Worm (Caenorhabditis elegans) whole organism, L4 larva: ENCODE results near the gene F40E10.5.

Experiments used
- F10B5.3 ChIP-seq: sonication (generic microtip); optimal IDR thresholded peaks from 2 replicates; lab custom pipeline; 2016; ENCODE audit warnings: mild to moderate bottlenecking, missing genetic modification characterization, missing compliant biosample characterization
- R02D3.7 ChIP-seq: fragments of 150-350 bp; sonication (generic microtip); optimal IDR thresholded peaks from 3 replicates; lab custom pipeline; 2014; ENCODE audit warnings: missing biosample characterization, missing genetic modification characterization
- Y5F2A.4 ChIP-seq: fragments of 200-800 bp; sonication (Bioruptor generic); optimal IDR thresholded peaks from 2 replicates; lab custom pipeline; 2018; ENCODE audit warnings: mild to moderate bottlenecking, missing genetic modification characterization, missing compliant biosample characterization
- aha-1 ChIP-seq: fragments of 150-350 bp; peaks from one replicate; lab custom pipeline; 2014; ENCODE audit warnings: missing biosample characterization, missing genetic modification characterization
- attf-4 ChIP-seq: sonication (generic microtip); optimal IDR thresholded peaks from 3 replicates; lab custom pipeline; 2017; ENCODE audit warnings: missing biosample characterization, missing genetic modification characterization
- ceh-28 ChIP-seq: fragments of 150-350 bp; optimal IDR thresholded peaks from 2 replicates; lab custom pipeline; 2014; ENCODE audit warnings: missing biosample characterization, missing genetic modification reagents, missing genetic modification characterization
- ceh-44 ChIP-seq: fragments of 200-800 bp; sonication (Bioruptor generic); IDR thresholded peaks from 2 replicates; pipeline ENCODE4 v1.3.6; 2022; ENCODE audit warnings: missing genetic modification reagents, missing genetic modification characterization, missing compliant biosample characterization
- ctbp-1 ChIP-seq: fragments of 200-800 bp; sonication (Bioruptor generic); IDR thresholded peaks from 2 replicates; pipeline ENCODE4 v1.3.6; 2022; ENCODE audit warnings: missing genetic modification reagents, missing genetic modification characterization, missing compliant biosample characterization
- daf-12 ChIP-seq: fragments of 150-350 bp; optimal IDR thresholded peaks from 2 replicates; lab custom pipeline; 2014; ENCODE audit warnings: missing biosample characterization, missing genetic modification reagents, missing genetic modification characterization
- daf-16 ChIP-seq, 3 experiments: sonication (generic microtip); optimal IDR thresholded peaks; 2 replicates each; lab custom pipeline; 2016 to 2017; ENCODE audit warnings: missing genetic modification characterization in 3 of 3, missing genetic modification reagents in 3 of 3, mild to moderate bottlenecking in 2 of 3, missing compliant biosample characterization in 2 of 3, missing biosample characterization in 1 of 3, moderate library complexity in 1 of 3
- daf-19 ChIP-seq: fragments of 200-800 bp; sonication (Bioruptor generic); conservative IDR thresholded peaks from 2 replicates; pipeline ENCODE4 v1.3.6; 2022; ENCODE audit warnings: missing genetic modification characterization, missing compliant biosample characterization
- dmd-9 ChIP-seq: fragments of 200-800 bp; sonication (Bioruptor generic); IDR thresholded peaks from 2 replicates; pipeline ENCODE4 v1.3.6; 2022; ENCODE audit warnings: missing genetic modification reagents, missing genetic modification characterization, missing compliant biosample characterization
- dpl-1 ChIP-seq: fragments of 150-350 bp; optimal IDR thresholded peaks from 2 replicates; lab custom pipeline; 2014; ENCODE audit warnings: missing biosample characterization, missing genetic modification reagents, missing genetic modification characterization
- egl-43 ChIP-seq: fragments of 200-800 bp; sonication (Bioruptor generic); IDR thresholded peaks from 2 replicates; pipeline ENCODE4 v1.3.6; 2022; ENCODE audit warnings: missing genetic modification reagents, missing genetic modification characterization, missing compliant biosample characterization
- hif-1 ChIP-seq, 2 experiments: sonication (generic microtip); optimal IDR thresholded peaks; 2 replicates each; lab custom pipeline; 2016 to 2017; ENCODE audit warnings: missing compliant biosample characterization in 2 of 2, missing genetic modification characterization in 2 of 2, missing genetic modification reagents in 2 of 2, missing genotype in 2 of 2, mild to moderate bottlenecking in 1 of 2
- hlh-11 ChIP-seq: fragments of 200-800 bp; sonication (Bioruptor generic); optimal IDR thresholded peaks from 2 replicates; lab custom pipeline; 2018; ENCODE audit warnings: mild to moderate bottlenecking, missing genetic modification characterization, missing compliant biosample characterization
- lin-1 ChIP-seq: fragments of 200-800 bp; sonication (Bioruptor generic); IDR thresholded peaks from 2 replicates; pipeline ENCODE4 v1.3.6; 2022; ENCODE audit warnings: missing genetic modification reagents, missing genetic modification characterization, missing compliant biosample characterization
- lin-13 ChIP-seq: fragments of 150-350 bp; optimal IDR thresholded peaks from 2 replicates; lab custom pipeline; 2014; ENCODE audit warnings: missing biosample characterization, missing genetic modification reagents, missing genetic modification characterization
- lin-39 ChIP-seq: fragments of 150-350 bp; optimal IDR thresholded peaks from 2 replicates; lab custom pipeline; 2014; ENCODE audit warnings: missing biosample characterization, missing genetic modification reagents, missing genetic modification characterization
- lir-3 ChIP-seq: sonication (generic microtip); optimal IDR thresholded peaks from 2 replicates; lab custom pipeline; 2016; ENCODE audit warnings: mild to moderate bottlenecking, missing genetic modification characterization, missing compliant biosample characterization
- nhr-102 ChIP-seq: sonication (generic microtip); optimal IDR thresholded peaks from 2 replicates; lab custom pipeline; 2016; ENCODE audit warnings: mild to moderate bottlenecking, missing genetic modification characterization, moderate library complexity, missing compliant biosample characterization
- nhr-11 ChIP-seq: fragments of 150-350 bp; optimal IDR thresholded peaks from 2 replicates; lab custom pipeline; 2014; ENCODE audit warnings: missing biosample characterization, missing genetic modification characterization
- nhr-28 ChIP-seq: fragments of 150-350 bp; optimal IDR thresholded peaks from 2 replicates; lab custom pipeline; 2014; ENCODE audit warnings: missing biosample characterization, missing genetic modification characterization
- nhr-48 ChIP-seq: sonication (generic microtip); optimal IDR thresholded peaks from 2 replicates; lab custom pipeline; 2016; ENCODE audit warnings: mild to moderate bottlenecking, missing genetic modification characterization, missing compliant biosample characterization
- nhr-76 ChIP-seq: fragments of 150-350 bp; optimal IDR thresholded peaks from 2 replicates; lab custom pipeline; 2014; ENCODE audit warnings: missing biosample characterization, missing genetic modification characterization
- pqm-1 ChIP-seq: sonication (generic microtip); optimal IDR thresholded peaks from 2 replicates; lab custom pipeline; 2017; ENCODE audit warnings: missing biosample characterization, missing genetic modification characterization
- sdz-12 ChIP-seq: fragments of 200-800 bp; sonication (Bioruptor generic); optimal IDR thresholded peaks from 2 replicates; lab custom pipeline; 2018; ENCODE audit warnings: mild to moderate bottlenecking, missing genetic modification characterization, missing compliant biosample characterization
- snpc-1.2 ChIP-seq: fragments of 200-800 bp; sonication (Bioruptor generic); IDR thresholded peaks from 2 replicates; pipeline ENCODE4 v1.3.6; 2022; ENCODE audit warnings: missing genetic modification reagents, missing genetic modification characterization, missing compliant biosample characterization
- spr-3 ChIP-seq: fragments of 200-800 bp; sonication (Bioruptor generic); optimal IDR thresholded peaks from 2 replicates; lab custom pipeline; 2018; ENCODE audit warnings: mild to moderate bottlenecking, missing genetic modification characterization, missing compliant biosample characterization
- unc-130 ChIP-seq: sonication (generic microtip); optimal IDR thresholded peaks from 2 replicates; lab custom pipeline; 2016; ENCODE audit warnings: missing genetic modification reagents, missing genetic modification characterization, missing compliant biosample characterization
- unc-62 ChIP-seq, 3 experiments: fragments of 150-350 bp in 1 of 3; sonication (generic microtip); optimal IDR thresholded peaks in 2 of 3; peaks in 1 of 3; 1 replicate in 1 of 3; 2 replicates in 2 of 3; lab custom pipeline; 2014 to 2017; ENCODE audit warnings: missing biosample characterization in 3 of 3, missing genetic modification characterization in 3 of 3, missing genetic modification reagents in 3 of 3, missing genotype in 1 of 3
- zag-1 ChIP-seq: fragments of 150-350 bp; optimal IDR thresholded peaks from 2 replicates; lab custom pipeline; 2014; ENCODE audit warnings: missing biosample characterization, missing genetic modification characterization
- zfp-2 ChIP-seq: sonication (generic microtip); optimal IDR thresholded peaks from 2 replicates; lab custom pipeline; 2016; ENCODE audit warnings: mild to moderate bottlenecking, missing genetic modification characterization, missing compliant biosample characterization
- zip-11 ChIP-seq: fragments of 200-800 bp; sonication (Bioruptor generic); IDR thresholded peaks from 2 replicates; pipeline ENCODE4 v1.3.6; 2022; ENCODE audit warnings: missing genetic modification characterization, missing compliant biosample characterization
- ztf-11 ChIP-seq: fragments of 150-350 bp; optimal IDR thresholded peaks from 2 replicates; lab custom pipeline; 2014; ENCODE audit warnings: missing biosample characterization, missing genetic modification characterization

Gene F40E10.5

DNA sequence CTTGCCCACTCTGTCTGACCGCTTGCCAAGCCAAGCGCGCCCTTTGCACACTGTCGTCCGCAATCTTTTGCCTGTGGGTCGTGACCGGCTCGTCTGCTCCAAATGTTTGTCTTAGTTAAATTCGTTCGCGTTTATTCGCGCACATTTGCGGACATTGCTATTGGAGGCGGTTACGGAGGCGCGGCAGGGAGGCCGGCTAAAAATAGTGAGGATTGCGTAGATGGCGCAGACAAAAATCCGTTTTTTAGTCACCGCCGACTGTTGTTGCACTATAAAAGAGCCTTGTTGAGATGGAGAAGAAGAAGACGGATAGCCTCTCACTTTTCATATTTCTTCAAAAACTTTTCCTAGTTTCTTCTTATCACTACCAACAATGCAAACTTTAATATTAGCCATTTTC is at the start of gene F40E10.5:
Gene F40E10.5, plus strand, starts transcription at position 301 of the 400 bp plus-strand sequence.
- TF ChIP-seq egl-43 (GFP tag; lab: Robert Waterston, UW) = 0 out of 2 replicates have a peak, but pooled peaks have one; percentile 32
- TF ChIP-seq aha-1 = peak; percentile 38
- no peak for TF ChIP-seq hif-1 (tag; optimal IDR thresholded peaks at IDR 0.05; lab: Kevin White, UChicago)

DNA sequence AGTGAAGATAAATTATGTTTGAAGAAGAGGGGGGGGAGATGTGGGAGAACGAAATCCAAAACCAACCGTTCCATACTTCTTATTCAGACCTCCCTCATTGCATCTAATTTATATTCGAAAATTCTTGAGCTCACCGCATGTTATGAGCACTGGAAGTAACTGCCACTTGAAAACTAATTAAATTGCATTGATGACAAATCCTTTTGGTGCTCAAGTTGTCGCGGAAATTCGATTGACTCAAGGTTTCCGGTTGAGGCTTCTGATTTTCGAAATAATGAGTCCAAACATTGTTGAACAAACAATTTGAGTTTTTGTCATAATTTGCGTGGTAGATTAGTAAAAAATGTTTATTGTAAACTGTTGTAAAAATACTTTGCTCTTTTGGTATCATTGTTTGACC is 49.5 kb upstream of the F40E10.5 start:
- TF ChIP-seq spr-3 (GFP tag; lab: Kevin White, UChicago) (no peak), unc-62 (GFP tag; optimal IDR thresholded peaks at IDR 0.05 in 1 of 2; lab: Kevin White, UChicago) (peak in 1 of 2 experiments; percentile 8), unc-62 (tag; optimal IDR thresholded peaks at IDR 0.05; lab: Kevin White, UChicago) (no peak)

DNA sequence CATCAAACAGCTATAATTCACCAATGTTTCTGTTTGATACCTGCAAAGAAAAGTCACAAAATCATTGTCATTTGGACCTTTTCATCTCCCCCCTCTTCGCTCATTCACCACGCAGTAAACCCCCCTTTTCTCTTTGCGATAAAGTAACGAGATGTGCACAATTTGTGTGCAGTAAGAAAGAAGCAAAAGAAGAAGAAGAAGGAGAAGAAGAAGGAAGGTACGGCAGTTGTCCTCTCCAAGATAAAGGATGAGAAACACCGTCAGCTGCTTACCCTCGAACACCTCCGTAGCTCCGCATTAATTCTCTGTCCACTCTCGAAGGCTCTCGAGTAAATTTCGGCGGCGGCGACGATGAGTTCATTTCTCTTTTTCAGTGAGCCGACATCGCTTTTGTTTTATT is 48.1 kb upstream of the F40E10.5 start:
- TF ChIP-seq aha-1 (peak; percentile 30), hlh-11 (tag; lab: Kevin White, UChicago) (peak; percentile 17), daf-16 (GFP tag; optimal IDR thresholded peaks at IDR 0.05; lab: Kevin White, UChicago) (peak in 1 of 2 experiments; percentile 25), daf-16 (tag; optimal IDR thresholded peaks at IDR 0.05; lab: Kevin White, UChicago) (no peak), nhr-11 (tag; lab: Kevin White, UChicago) (peak; percentile 45), unc-130 (GFP tag; lab: Kevin White, UChicago) (no peak)
- TF ChIP-seq, all 104 proteins: peak for 4

DNA sequence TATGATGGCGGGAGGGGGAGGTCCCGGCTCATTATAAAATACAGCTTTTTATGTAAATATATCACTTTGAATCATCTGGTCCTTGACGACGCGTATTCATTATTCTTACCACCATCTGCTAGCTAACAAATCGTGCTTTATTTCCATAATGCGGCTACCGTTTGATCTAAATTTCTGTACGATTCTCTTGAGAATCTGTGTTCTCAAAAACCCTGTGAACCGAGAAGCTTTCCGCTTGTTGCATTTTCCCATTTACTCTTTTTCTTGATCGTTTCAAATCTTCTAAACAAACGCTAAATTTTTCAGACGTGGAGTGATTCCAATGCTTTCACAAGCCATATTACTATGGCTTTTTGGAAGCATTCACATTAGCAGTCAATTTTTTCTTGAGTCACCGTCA is 46.9 kb upstream of the F40E10.5 start, which contains the start of gene syg-2:
Gene syg-2, plus strand, starts transcription at position 301 of the 400 bp plus-strand sequence.
- TF ChIP-seq unc-62 (GFP tag; optimal IDR thresholded peaks at IDR 0.05 in 1 of 2; lab: Kevin White, UChicago) = peak in 1 of 2 experiments; percentile 89
- no peak for TF ChIP-seq unc-62 (tag; optimal IDR thresholded peaks at IDR 0.05; lab: Kevin White, UChicago)
- TF ChIP-seq zfp-2 = no peak

DNA sequence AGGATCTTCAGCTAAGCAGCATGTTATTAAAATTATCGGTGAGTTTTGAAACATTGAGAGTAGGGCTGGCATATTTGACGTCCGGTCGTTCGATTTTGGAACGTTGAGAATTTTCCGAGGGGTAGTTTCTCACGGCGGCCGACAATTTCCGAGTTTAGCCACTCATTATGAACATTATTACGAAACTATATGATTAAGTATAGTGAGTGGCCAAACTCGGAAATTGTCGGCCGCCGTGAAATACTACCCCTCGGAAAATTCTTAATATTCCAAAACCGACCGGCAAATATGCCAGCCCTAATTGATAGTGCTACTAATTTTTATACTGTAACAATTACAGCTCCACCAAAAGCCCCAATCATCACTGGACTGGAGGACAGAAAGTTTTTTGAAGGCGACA is 44.1 kb upstream of the F40E10.5 start:
- TF ChIP-seq Y5F2A.4 (no peak), nhr-48 (no peak), zip-11 (GFP tag; lab: Robert Waterston, UW) (no peak), sdz-12 (GFP tag; lab: Kevin White, UChicago) (no peak), ceh-28 (tag; lab: Kevin White, UChicago) (no peak), aha-1 (no peak), lin-39 (no peak), ztf-11 (no peak), nhr-28 (tag; lab: Kevin White, UChicago) (no peak), R02D3.7 (tag; lab: Kevin White, UChicago) (no peak), attf-4 (tag; lab: Kevin White, UChicago) (no peak), nhr-76 (tag; lab: Kevin White, UChicago) (no peak)

DNA sequence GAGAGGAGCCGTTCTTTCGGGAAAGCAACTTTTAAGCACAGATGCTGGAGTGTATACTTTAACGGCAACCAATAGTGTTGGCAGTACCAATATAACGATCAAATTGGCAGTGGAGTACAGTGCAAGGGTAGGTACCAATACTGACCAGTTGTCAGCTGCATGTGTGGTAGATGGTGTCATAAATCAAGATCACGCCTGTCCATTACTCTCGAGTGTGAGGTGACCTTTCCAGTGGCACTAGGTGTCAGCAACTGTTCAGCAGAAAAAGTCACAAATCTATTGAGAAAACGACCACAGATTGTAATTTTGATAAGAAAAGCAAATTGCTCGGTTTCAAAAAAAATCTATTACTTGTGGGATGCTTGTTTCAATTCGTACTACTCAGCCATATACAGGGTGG is 42.1 kb upstream of the F40E10.5 start:
- TF ChIP-seq dpl-1 (GFP tag; lab: Kevin White, UChicago) = no peak
- no peak for TF ChIP-seq lin-13 (GFP tag; lab: Kevin White, UChicago)
- TF ChIP-seq daf-16 (GFP tag; optimal IDR thresholded peaks at IDR 0.05; lab: Kevin White, UChicago) = no peak
- TF ChIP-seq daf-16 (tag; optimal IDR thresholded peaks at IDR 0.05; lab: Kevin White, UChicago) = no peak
- no peak for TF ChIP-seq hlh-11 (tag; lab: Kevin White, UChicago)
- TF ChIP-seq nhr-102 = no peak
- no peak for TF ChIP-seq egl-43 (GFP tag; lab: Robert Waterston, UW)
- TF ChIP-seq daf-19 (GFP tag; lab: Robert Waterston, UW) = no peak
- TF ChIP-seq hif-1 (tag; optimal IDR thresholded peaks at IDR 0.05; lab: Kevin White, UChicago) = no peak
- no peak for TF ChIP-seq snpc-1.2 (GFP tag; lab: Robert Waterston, UW)
- no peak for TF ChIP-seq pqm-1 (tag; lab: Kevin White, UChicago)
- TF ChIP-seq daf-12 = no peak

DNA sequence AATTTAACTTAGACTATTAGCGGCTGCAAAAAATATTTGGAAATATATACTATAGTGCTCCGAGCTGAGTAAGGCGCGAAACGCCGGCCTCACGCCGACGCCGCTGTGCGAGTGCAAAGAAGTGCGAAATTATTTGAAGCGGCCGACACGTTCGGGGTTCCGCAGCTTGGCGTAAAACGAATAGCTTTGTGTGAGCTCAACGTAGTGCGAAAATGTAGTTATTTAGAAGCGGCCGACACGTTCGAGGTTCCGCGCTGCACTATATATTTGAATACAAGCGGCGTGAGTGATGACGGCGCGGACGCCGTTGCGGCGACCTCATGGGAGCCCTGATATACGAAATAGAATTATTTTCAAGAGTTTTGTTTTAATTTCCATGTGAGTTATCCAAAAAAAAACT is 39.7 kb upstream of the F40E10.5 start:
- TF ChIP-seq ctbp-1 (GFP tag; lab: Robert Waterston, UW) (no peak), ceh-44 (no peak), zag-1 (no peak), lin-1 (GFP tag; lab: Robert Waterston, UW) (no peak), zip-11 (GFP tag; lab: Robert Waterston, UW) (no peak), lir-3 (no peak), F10B5.3 (no peak), Y5F2A.4 (no peak), spr-3 (GFP tag; lab: Kevin White, UChicago) (no peak), unc-62 (GFP tag; optimal IDR thresholded peaks at IDR 0.05 in 1 of 2; lab: Kevin White, UChicago) (no peak), unc-62 (tag; optimal IDR thresholded peaks at IDR 0.05; lab: Kevin White, UChicago) (no peak), dmd-9 (no peak)
